Worm (Caenorhabditis elegans) whole organism, early embryonic: Measurements from ENCODE around the gene F46B3.23.
"Not testable (repeated sequence)": the region's sequence is repeated elsewhere in the genome, so short reads cannot be mapped to it uniquely, and the experiment has no call there.

Experiments used
- F13C5.2 ChIP-seq: sonication (generic microtip); optimal IDR thresholded peaks from 2 replicates; lab custom pipeline; 2017; ENCODE audit warnings: mild to moderate bottlenecking, missing genetic modification characterization, inconsistent platforms, missing compliant biosample characterization
- aly-1 ChIP-seq: sonication (generic microtip); optimal IDR thresholded peaks from 2 replicates; lab custom pipeline; 2016; ENCODE audit warnings: missing genetic modification characterization, missing compliant biosample characterization
- ama-1 ChIP-seq: fragments of 150-350 bp; optimal IDR thresholded peaks from 2 replicates; lab custom pipeline; 2014
- ceh-13 ChIP-seq: fragments of 200-800 bp; sonication (Bioruptor generic); optimal IDR thresholded peaks from 2 replicates; lab custom pipeline; 2018; ENCODE audit warnings: mild to moderate bottlenecking, missing genetic modification characterization, missing compliant biosample characterization
- ets-7 ChIP-seq: sonication (generic microtip); optimal IDR thresholded peaks from 2 replicates; lab custom pipeline; 2016; ENCODE audit warnings: missing genotype, missing genetic modification characterization, missing compliant biosample characterization
- flt-1 ChIP-seq: fragments of 200-800 bp; sonication (Bioruptor generic); IDR thresholded peaks from 2 replicates; pipeline ENCODE4 v1.3.6; 2022; ENCODE audit warnings: missing genetic modification characterization, missing compliant biosample characterization
- hnd-1 ChIP-seq: sonication (generic microtip); optimal IDR thresholded peaks from 2 replicates; lab custom pipeline; 2016; ENCODE audit warnings: missing genetic modification characterization, missing compliant biosample characterization
- pes-1 ChIP-seq: fragments of 200-800 bp; sonication (Bioruptor generic); IDR thresholded peaks from 2 replicates; pipeline ENCODE4 v1.3.6; 2022; ENCODE audit warnings: missing genetic modification reagents, missing genetic modification characterization, missing compliant biosample characterization
- scrt-1 ChIP-seq: fragments of 200-800 bp; sonication (Bioruptor generic); IDR thresholded peaks from 2 replicates; pipeline ENCODE4 v1.3.6; 2022; ENCODE audit warnings: missing genetic modification characterization, missing compliant biosample characterization
- sea-1 ChIP-seq: fragments of 200-800 bp; sonication (Bioruptor generic); conservative IDR thresholded peaks from 2 replicates; pipeline ENCODE4 v1.3.6; 2022; ENCODE audit warnings: missing genetic modification characterization, missing compliant biosample characterization
- tbx-11 ChIP-seq: fragments of 200-800 bp; sonication (Bioruptor generic); IDR thresholded peaks from 2 replicates; pipeline ENCODE4 v1.3.6; 2022; ENCODE audit warnings: missing genetic modification characterization, missing compliant biosample characterization
- tbx-37 ChIP-seq: fragments of 200-800 bp; sonication (Bioruptor generic); conservative IDR thresholded peaks from 2 replicates; pipeline ENCODE4 v1.3.6; 2022; ENCODE audit warnings: missing genetic modification reagents, missing genetic modification characterization, missing compliant biosample characterization

DNA sequence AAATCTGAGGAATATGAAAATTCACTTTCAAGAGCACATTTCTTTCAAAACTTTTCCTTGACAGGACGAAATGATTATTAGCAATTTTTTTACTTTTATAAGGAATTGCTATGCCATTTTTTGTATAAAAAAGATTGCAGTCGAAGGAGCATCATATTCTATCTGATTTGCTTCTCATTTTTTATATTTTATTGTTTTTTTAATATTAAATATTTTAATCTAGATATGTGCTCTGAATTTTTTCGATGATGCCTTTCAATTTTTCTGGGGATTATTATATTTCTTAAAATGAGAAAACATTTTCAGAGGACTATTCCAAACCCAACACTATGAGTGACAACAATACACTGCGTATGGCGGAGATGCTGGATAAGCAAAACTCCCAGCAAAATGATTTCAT is 42.5 kb downstream of the F46B3.23 start, which contains the start of gene F26F2.13:
- not testable (repeated sequence) for TF ChIP-seq ama-1 (lab: Kevin White, UChicago); ceh-13 (GFP tag; lab: Kevin White, UChicago); flt-1 (GFP tag; lab: Robert Waterston, UW); aly-1 (tag; lab: Kevin White, UChicago); F13C5.2 (tag; lab: Kevin White, UChicago); sea-1; ets-7 (tag; lab: Kevin White, UChicago); scrt-1 (GFP tag; lab: Robert Waterston, UW); pes-1 (GFP tag; lab: Robert Waterston, UW); tbx-37 (GFP tag; lab: Robert Waterston, UW); tbx-11; hnd-1 (tag; lab: Kevin White, UChicago)
